Fruit fly (Drosophila melanogaster) whole organism, prepupa: ENCODE data around the gene Gbeta13F.

ENCODE experiments used
- CG10669 ChIP-seq: fragments of 200-800 bp; sonication (Bioruptor generic); optimal IDR thresholded peaks from 3 replicates; lab custom pipeline; 2018; ENCODE audit warnings: missing biosample characterization, mild to moderate bottlenecking, missing genetic modification characterization, moderate library complexity
- CG15336 ChIP-seq: fragments of 200-800 bp; sonication (Bioruptor generic); IDR thresholded peaks from 2 replicates; pipeline ENCODE4 v1.3.6; 2022; ENCODE audit warnings: missing biosample characterization, missing genetic modification characterization
- CG16779 ChIP-seq: fragments of 200-800 bp; sonication (Bioruptor generic); optimal IDR thresholded peaks from 3 replicates; lab custom pipeline; 2017; ENCODE audit warnings: missing biosample characterization, mild to moderate bottlenecking, missing genetic modification characterization
- CG32006 ChIP-seq: fragments of 200-800 bp; sonication (Bioruptor generic); optimal IDR thresholded peaks from 3 replicates; lab custom pipeline; 2017; ENCODE audit warnings: missing biosample characterization, mild to moderate bottlenecking, missing genetic modification characterization
- CG4318 ChIP-seq: fragments of 200-800 bp; sonication (Bioruptor generic); optimal IDR thresholded peaks from 3 replicates; lab custom pipeline; 2017; ENCODE audit warnings: missing biosample characterization, mild to moderate bottlenecking, missing genetic modification characterization
- CG6163 ChIP-seq: fragments of 200-800 bp; sonication (Bioruptor generic); IDR thresholded peaks from 3 replicates; pipeline ENCODE4 v1.3.6; 2022; ENCODE audit warnings: missing biosample characterization, missing genetic modification characterization
- CG6792 ChIP-seq: fragments of 200-800 bp; sonication (Bioruptor generic); optimal IDR thresholded peaks from 3 replicates; lab custom pipeline; 2016; ENCODE audit warnings: missing biosample characterization, missing genetic modification characterization
- CG6854 ChIP-seq: fragments of 200-800 bp; sonication (Bioruptor generic); optimal IDR thresholded peaks from 2 replicates; lab custom pipeline; 2017; ENCODE audit warnings: missing biosample characterization, mild to moderate bottlenecking, missing genetic modification characterization
- CG8319 ChIP-seq: fragments of 200-800 bp; sonication (Bioruptor generic); optimal IDR thresholded peaks from 3 replicates; lab custom pipeline; 2016; ENCODE audit warnings: missing biosample characterization, missing genetic modification characterization
- CG9139 ChIP-seq: fragments of 200-800 bp; sonication (Bioruptor generic); optimal IDR thresholded peaks from 3 replicates; lab custom pipeline; 2017; ENCODE audit warnings: missing biosample characterization, mild to moderate bottlenecking, missing genetic modification characterization
- Eip75B ChIP-seq: fragments of 200-800 bp; sonication (Bioruptor generic); optimal IDR thresholded peaks from 3 replicates; lab custom pipeline; 2016; ENCODE audit warnings: missing biosample characterization, missing genetic modification characterization
- Eip78C ChIP-seq: fragments of 200-800 bp; sonication (Bioruptor generic); peaks from one replicate; lab custom pipeline; 2016; ENCODE audit warnings: missing biosample characterization, missing genetic modification characterization
- Eip93F ChIP-seq: fragments of 200-800 bp; sonication (Bioruptor generic); optimal IDR thresholded peaks from 2 replicates; lab custom pipeline; 2016; ENCODE audit warnings: missing biosample characterization, mild to moderate bottlenecking, missing genetic modification characterization
- Ets96B ChIP-seq: fragments of 200-800 bp; optimal IDR thresholded peaks from 2 replicates; lab custom pipeline; 2019; ENCODE audit warnings: missing biosample characterization, mild to moderate bottlenecking, missing genetic modification characterization, moderate library complexity
- Gug ChIP-seq: fragments of 200-800 bp; sonication (Bioruptor generic); IDR thresholded peaks from 2 replicates; pipeline ENCODE4 v1.3.6; 2022; ENCODE audit warnings: missing biosample characterization, missing genetic modification characterization
- Hr39 ChIP-seq: fragments of 200-800 bp; sonication (Bioruptor generic); optimal IDR thresholded peaks from 2 replicates; lab custom pipeline; 2016; ENCODE audit warnings: missing biosample characterization, missing genetic modification characterization
- Hr4 ChIP-seq: fragments of 200-800 bp; sonication (Bioruptor generic); optimal IDR thresholded peaks from 3 replicates; lab custom pipeline; 2016; ENCODE audit warnings: missing biosample characterization, missing genetic modification characterization
- Lpt ChIP-seq: fragments of 200-800 bp; sonication (Bioruptor generic); optimal IDR thresholded peaks from 3 replicates; lab custom pipeline; 2016; ENCODE audit warnings: missing biosample characterization, missing genetic modification characterization
- Smox ChIP-seq: fragments of 200-800 bp; sonication (Bioruptor generic); optimal IDR thresholded peaks from 3 replicates; lab custom pipeline; 2016; ENCODE audit warnings: missing biosample characterization, missing genetic modification characterization
- Sox14 ChIP-seq: fragments of 200-800 bp; sonication (Bioruptor generic); optimal IDR thresholded peaks from 3 replicates; lab custom pipeline; 2016; ENCODE audit warnings: missing biosample characterization, missing genetic modification characterization
- achi ChIP-seq: fragments of 200-800 bp; sonication (Bioruptor generic); optimal IDR thresholded peaks from 3 replicates; lab custom pipeline; 2016; ENCODE audit warnings: missing biosample characterization, missing genetic modification characterization
- cyc ChIP-seq: fragments of 200-800 bp; sonication (Bioruptor generic); optimal IDR thresholded peaks from 3 replicates; lab custom pipeline; 2016; ENCODE audit warnings: missing biosample characterization, missing genetic modification characterization
- dac ChIP-seq: fragments of 200-800 bp; sonication (Bioruptor generic); optimal IDR thresholded peaks from 2 replicates; lab custom pipeline; 2017; ENCODE audit warnings: missing biosample characterization, mild to moderate bottlenecking, missing genetic modification characterization
- dsx ChIP-seq: fragments of 200-800 bp; optimal IDR thresholded peaks from 3 replicates; lab custom pipeline; 2019; ENCODE audit warnings: missing biosample characterization, mild to moderate bottlenecking, missing genetic modification characterization, moderate library complexity; ENCODE audit not compliant: poor library complexity, severe bottlenecking
- esn ChIP-seq: fragments of 200-800 bp; sonication (Bioruptor generic); optimal IDR thresholded peaks from 2 replicates; lab custom pipeline; 2016; ENCODE audit warnings: missing biosample characterization, mild to moderate bottlenecking, missing genetic modification characterization, moderate library complexity
- fd85E ChIP-seq: fragments of 200-800 bp; sonication (Bioruptor generic); optimal IDR thresholded peaks from 3 replicates; lab custom pipeline; 2016; ENCODE audit warnings: missing biosample characterization, missing genetic modification characterization
- fkh ChIP-seq: fragments of 200-800 bp; sonication (Bioruptor generic); optimal IDR thresholded peaks from 3 replicates; lab custom pipeline; 2017; ENCODE audit warnings: missing biosample characterization, mild to moderate bottlenecking, missing genetic modification characterization, moderate library complexity
- lz ChIP-seq: fragments of 200-800 bp; sonication (Bioruptor generic); optimal IDR thresholded peaks from 3 replicates; lab custom pipeline; 2016; ENCODE audit warnings: missing biosample characterization, missing genetic modification characterization
- ss ChIP-seq, 2 experiments: fragments of 200-800 bp; sonication (Bioruptor generic); optimal IDR thresholded peaks; 2 replicates in 1 of 2; 3 replicates in 1 of 2; lab custom pipeline; 2017 to 2018; ENCODE audit warnings: mild to moderate bottlenecking in 2 of 2, missing biosample characterization in 2 of 2, missing genetic modification characterization in 2 of 2, moderate library complexity in 1 of 2
- svp ChIP-seq: fragments of 200-800 bp; sonication (Bioruptor generic); peaks from one replicate; lab custom pipeline; 2016; ENCODE audit warnings: missing biosample characterization, missing genetic modification characterization
- topi ChIP-seq: fragments of 200-800 bp; sonication (Bioruptor generic); optimal IDR thresholded peaks from 3 replicates; lab custom pipeline; 2016; ENCODE audit warnings: missing biosample characterization, missing genetic modification characterization
- vri ChIP-seq: fragments of 200-800 bp; sonication (Bioruptor generic); optimal IDR thresholded peaks from 3 replicates; lab custom pipeline; 2016; ENCODE audit warnings: missing biosample characterization, mild to moderate bottlenecking, missing genetic modification characterization

Gene Gbeta13F

DNA sequence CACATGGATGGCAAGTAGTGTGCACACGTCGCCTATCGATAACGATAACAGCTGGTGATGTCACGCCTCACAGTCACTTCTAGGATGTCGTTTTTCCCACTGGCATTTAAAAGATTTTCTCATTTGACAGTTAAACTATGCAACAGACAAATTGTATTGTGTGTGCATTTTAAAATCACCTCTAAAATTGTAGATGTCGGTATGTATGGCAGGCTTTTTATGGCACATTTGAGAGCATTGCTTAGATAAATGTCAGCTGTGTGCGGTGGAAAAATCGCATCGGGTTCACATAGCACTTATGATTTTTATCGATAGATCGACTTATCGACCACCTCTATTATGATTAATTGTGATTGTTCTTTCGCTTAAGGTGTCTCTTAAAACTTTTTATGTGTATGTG lies 15.8 kb upstream of the Gbeta13F start, which contains the start of the genes ArgRS and CG8578 (continued):
- TF ChIP-seq CG15336 (peak; percentile 29; the same call in 1 of the 2 replicates), CG6792 (GFP tag; lab: Kevin White, UChicago) (peak; percentile 20)

DNA sequence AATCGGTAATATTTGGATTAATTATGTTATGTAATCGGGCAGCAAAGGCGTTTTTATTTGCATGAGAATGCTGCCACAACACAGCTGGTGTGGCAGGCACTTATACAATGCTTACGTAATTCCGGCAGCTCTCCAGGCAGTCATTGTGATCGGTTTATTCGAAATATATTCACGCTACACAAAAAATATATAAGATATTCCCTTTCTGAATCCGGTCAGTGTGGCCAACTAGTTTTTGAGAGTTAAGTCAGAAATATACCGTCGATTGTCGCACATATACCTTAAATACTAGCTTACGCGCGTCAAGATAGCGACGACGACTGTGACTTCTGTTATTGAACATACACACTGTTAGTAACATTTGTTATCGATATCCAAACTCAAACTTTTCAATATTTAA lies 10.9 kb upstream of the Gbeta13F start, which contains the start of gene sun:
Gene sun (minus strand): TSS at position 238 of the 400 bp plus-strand sequence.
- TF ChIP-seq svp (GFP tag; lab: Kevin White, UChicago) (peak; percentile 6), vri (GFP tag; lab: Kevin White, UChicago) (peak; percentile 77), Eip78C (GFP tag; lab: Kevin White, UChicago) (peak; percentile 31), Hr39 (GFP tag; lab: Kevin White, UChicago) (no peak)
- TF ChIP-seq, all 60 proteins: peak for 3

DNA sequence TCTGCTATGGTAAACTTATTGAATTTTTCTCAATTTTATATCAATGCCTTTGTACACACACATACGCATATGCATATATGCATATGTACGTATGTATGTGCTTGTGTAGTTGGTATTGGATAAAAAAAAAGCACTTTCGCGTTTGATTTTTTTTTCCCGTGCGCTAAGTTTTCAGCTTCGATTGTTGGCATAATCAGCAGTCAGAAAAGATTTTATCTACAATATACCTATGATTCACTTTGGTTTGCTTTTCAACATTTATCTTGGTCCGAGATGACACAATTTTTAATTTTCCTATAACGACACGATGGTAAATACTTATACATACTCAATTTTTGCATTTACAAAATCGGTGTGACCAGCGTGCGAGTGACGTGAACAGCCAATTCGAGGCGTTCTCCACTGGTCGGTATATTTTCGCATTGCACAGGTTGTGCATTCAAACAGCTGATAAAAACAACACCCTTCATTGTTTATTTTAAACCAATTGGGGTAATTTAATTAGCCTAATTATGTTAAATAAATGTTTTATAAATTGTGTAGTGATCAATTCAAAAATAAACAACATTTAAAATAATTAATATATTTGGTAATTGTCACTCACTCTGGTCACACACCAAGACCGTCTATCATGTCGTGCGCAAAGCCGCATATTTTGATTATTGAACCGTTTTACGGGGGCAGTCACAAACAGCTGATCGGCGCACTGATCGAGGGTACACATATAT lies 6.9 kb upstream of the Gbeta13F start, which contains the start of the genes UBL3 and CG15914:
Gene UBL3 (minus strand): TSS at position 361 of the 728 bp plus-strand sequence.
Gene CG15914 (plus strand): TSS at position 607 of the 728 bp plus-strand sequence.
- TF ChIP-seq fd85E (GFP tag; lab: Kevin White, UChicago) (peak; percentile 19), svp (GFP tag; lab: Kevin White, UChicago) (peak; percentile 89), Eip93F (GFP tag; lab: Kevin White, UChicago) (peak; percentile 66), Eip78C (GFP tag; lab: Kevin White, UChicago) (peak; percentile 82), CG32006 (GFP tag; lab: Kevin White, UChicago) (no peak), Ets96B (tag; lab: Kevin White, UChicago) (no peak), Hr4 (no peak), topi (peak; percentile 1), esn (GFP tag; lab: Kevin White, UChicago) (peak; percentile 34), Eip75B (GFP tag; lab: Kevin White, UChicago) (peak; percentile 16), fkh (peak; percentile 59), ss (GFP tag; optimal IDR thresholded peaks at IDR 0.05; lab: Kevin White, UChicago) (peak in 1 of 2 experiments; percentile 48), vri (GFP tag; lab: Kevin White, UChicago) (peak; percentile 59), CG6854 (GFP tag; lab: Kevin White, UChicago) (no peak), CG15336 (peak; percentile 11; the same call in 1 of the 2 replicates)

DNA sequence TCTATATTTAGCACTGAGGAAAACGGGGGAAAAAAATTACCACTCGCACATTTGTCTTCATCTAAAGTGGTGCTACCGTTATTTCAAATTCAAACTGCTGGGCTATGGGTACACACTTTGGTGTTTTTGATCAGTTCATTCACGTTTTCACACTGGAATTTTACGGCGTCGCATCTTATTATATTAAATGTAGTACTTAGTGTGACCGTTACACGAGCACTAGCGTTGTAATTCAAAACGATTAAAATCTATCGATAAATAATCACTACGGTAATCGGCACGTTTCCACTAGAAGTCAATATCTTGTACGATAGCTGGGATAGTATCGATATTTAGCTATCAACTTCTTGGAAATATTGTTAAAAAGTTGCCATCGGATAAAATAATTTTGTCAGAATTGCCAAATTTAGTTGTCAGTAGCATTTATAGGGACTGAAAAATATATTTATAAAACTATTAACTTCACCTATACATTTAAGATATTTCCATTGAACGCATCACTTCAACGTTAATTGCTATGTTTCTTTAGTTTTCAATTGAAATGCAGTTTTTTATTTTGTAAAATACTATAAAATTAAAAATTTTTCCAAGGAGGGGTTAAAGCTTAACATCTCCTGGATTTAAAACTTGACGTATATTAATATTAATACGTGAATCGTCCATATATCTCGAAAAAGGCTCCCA lies 2.2 kb upstream of the Gbeta13F start, which contains the start of the genes CG46440 and Myb:
Gene CG46440 (minus strand): TSS at position 223 of the 684 bp plus-strand sequence.
Gene Myb (minus strand): TSS at position 223 of the 684 bp plus-strand sequence.
- TF ChIP-seq topi, result peak; percentile 7
- TF ChIP-seq CG8319 (GFP tag; lab: Kevin White, UChicago), result no peak
- TF ChIP-seq svp (GFP tag; lab: Kevin White, UChicago), result peak; percentile 5
- TF ChIP-seq cyc (GFP tag; lab: Kevin White, UChicago), result no peak
- no peak for TF ChIP-seq ss (GFP tag; optimal IDR thresholded peaks at IDR 0.05; lab: Kevin White, UChicago)
- no peak for TF ChIP-seq CG4318 (GFP tag; lab: Kevin White, UChicago)
- 0 out of 2 replicates have a peak, but pooled peaks have one; percentile 20 for TF ChIP-seq CG15336
- TF ChIP-seq Gug (GFP tag; lab: Robert Waterston, UW), result no peak
- TF ChIP-seq Smox (GFP tag; lab: Kevin White, UChicago), result no peak
- TF ChIP-seq CG9139 (GFP tag; lab: Kevin White, UChicago), result no peak
- TF ChIP-seq dac (GFP tag; lab: Kevin White, UChicago), result no peak
- TF ChIP-seq CG6163 (GFP tag; lab: Robert Waterston, UW), result no peak
- peak; percentile 1 for TF ChIP-seq Eip78C (GFP tag; lab: Kevin White, UChicago)
- TF ChIP-seq dsx (GFP tag; lab: Kevin White, UChicago), result peak; percentile 18
- TF ChIP-seq CG16779, result no peak
- TF ChIP-seq lz (GFP tag; lab: Kevin White, UChicago), result peak; percentile 1
- TF ChIP-seq Lpt (GFP tag; lab: Kevin White, UChicago), result no peak
- TF ChIP-seq achi (GFP tag; lab: Kevin White, UChicago), result no peak
- TF ChIP-seq Sox14, result no peak
- TF ChIP-seq CG10669 (GFP tag; lab: Kevin White, UChicago), result no peak
